Comparison of ENCODE assay signal across 5 worm cellular contexts in the genomic region with DNA sequence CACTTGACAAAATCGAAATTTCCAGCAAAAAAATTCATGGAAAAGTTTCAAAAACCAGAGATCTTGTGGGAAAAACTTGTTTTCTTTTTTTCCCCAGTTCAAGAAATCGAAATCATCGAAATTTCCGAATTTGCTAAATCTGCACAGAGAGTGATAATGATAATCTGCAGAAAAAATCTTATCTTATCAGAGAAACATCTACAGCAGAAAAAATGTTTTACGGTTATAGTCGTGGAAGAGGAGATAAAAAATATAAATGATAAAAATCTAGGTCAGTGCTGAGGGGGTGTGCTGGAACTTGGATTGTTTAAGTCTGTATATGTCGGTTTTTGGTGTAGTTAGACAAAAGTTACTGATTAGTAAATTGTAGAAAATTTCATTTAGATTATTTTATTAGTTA.
TF ChIP-seq lines count a peak whose summit lies in the region.

No protein-coding gene starts in this region.

TF ChIP-seq in whole organism, L1 larva, 84 proteins besides CTCF, POLR2A, EP300 and RAD21:
- TF ChIP-seq dsc-1 (tag; optimal IDR thresholded peaks at IDR 0.05; lab: Kevin White, UChicago) (no peak), mdl-1 (tag; optimal IDR thresholded peaks at IDR 0.05; lab: Kevin White, UChicago) (no peak), nhr-12 (tag; optimal IDR thresholded peaks at IDR 0.05; lab: Kevin White, UChicago) (no peak), nhr-76 (tag; optimal IDR thresholded peaks at IDR 0.05; lab: Kevin White, UChicago) (no peak), mef-2 (tag; optimal IDR thresholded peaks at IDR 0.05; lab: Kevin White, UChicago) (no peak), ets-5 (GFP tag; IDR thresholded peaks at IDR 0.05; lab: Robert Waterston, UW) (no peak), swsn-7 (tag; optimal IDR thresholded peaks at IDR 0.05; lab: Kevin White, UChicago) (no peak), elt-2 (tag; optimal IDR thresholded peaks at IDR 0.05; lab: Kevin White, UChicago) (peak; percentile 58), elt-3 (tag; optimal IDR thresholded peaks at IDR 0.05; lab: Kevin White, UChicago) (peak in 2 of 6 experiments; percentile 22 to 65), lsy-2 (tag; optimal IDR thresholded peaks at IDR 0.05; lab: Kevin White, UChicago) (no peak), sup-37 (GFP tag; optimal IDR thresholded peaks at IDR 0.05; lab: Kevin White, UChicago) (no peak), ztf-4 (tag; optimal IDR thresholded peaks at IDR 0.05; lab: Kevin White, UChicago) (no peak), mep-1 (tag; optimal IDR thresholded peaks at IDR 0.05; lab: Kevin White, UChicago) (no peak), blmp-1 (tag; optimal IDR thresholded peaks at IDR 0.05; lab: Kevin White, UChicago) (peak; percentile 38)

TF ChIP-seq in whole organism, L2 larva, 48 proteins besides CTCF, POLR2A, EP300 and RAD21:
- TF ChIP-seq fos-1 (tag; optimal IDR thresholded peaks at IDR 0.05; lab: Kevin White, UChicago) (peak; percentile 58), F13H6.1 (tag; optimal IDR thresholded peaks at IDR 0.05; lab: Kevin White, UChicago) (no peak), nhr-23 (tag; optimal IDR thresholded peaks at IDR 0.05; lab: Kevin White, UChicago) (no peak), ceh-82 (tag; optimal IDR thresholded peaks at IDR 0.05; lab: Kevin White, UChicago) (no peak)
TF ChIP-seq in whole organism, L2 larva: peak in this region for 1.

TF ChIP-seq in whole organism, L3 larva, 47 proteins besides CTCF, POLR2A, EP300 and RAD21:
- TF ChIP-seq nhr-28 (tag; optimal IDR thresholded peaks at IDR 0.05; lab: Kevin White, UChicago) (no peak), ztf-11 (tag; optimal IDR thresholded peaks at IDR 0.05; lab: Kevin White, UChicago) (no peak), skn-1 (tag; optimal IDR thresholded peaks at IDR 0.05; lab: Kevin White, UChicago) (no peak), elt-2 (tag; optimal IDR thresholded peaks at IDR 0.05; lab: Kevin White, UChicago) (peak; percentile 70), sea-2 (GFP tag; optimal IDR thresholded peaks at IDR 0.05; lab: Kevin White, UChicago) (no peak), fos-1 (tag; optimal IDR thresholded peaks at IDR 0.05; lab: Kevin White, UChicago) (no peak), tbx-2 (tag; optimal IDR thresholded peaks at IDR 0.05; lab: Kevin White, UChicago) (no peak), ama-1 (optimal IDR thresholded peaks at IDR 0.05; lab: Kevin White, UChicago) (no peak), elt-3 (tag; optimal IDR thresholded peaks at IDR 0.05; lab: Kevin White, UChicago) (peak in 2 of 3 experiments; percentile 57 to 87), nfya-1 (tag; optimal IDR thresholded peaks at IDR 0.05; lab: Kevin White, UChicago; ENCODE audit: insufficient read depth) (no peak), fkh-2 (tag; optimal IDR thresholded peaks at IDR 0.05; lab: Kevin White, UChicago) (no peak)
TF ChIP-seq in whole organism, L3 larva: peak in this region for 2.

TF ChIP-seq in whole organism, L4 larva, 104 proteins besides CTCF, POLR2A, EP300 and RAD21:
- TF ChIP-seq attf-4 (tag; optimal IDR thresholded peaks at IDR 0.05; lab: Kevin White, UChicago) (no peak), ama-1 (optimal IDR thresholded peaks at IDR 0.05; lab: Kevin White, UChicago) (no peak), nhr-76 (tag; optimal IDR thresholded peaks at IDR 0.05; lab: Kevin White, UChicago) (no peak), nhr-41 (GFP tag; IDR thresholded peaks at IDR 0.05; lab: Robert Waterston, UW) (no peak), dmd-6 (GFP tag; IDR thresholded peaks at IDR 0.05; lab: Robert Waterston, UW) (peak; percentile 9; the same call in 1 of the 2 replicates), ZK546.5 (tag; optimal IDR thresholded peaks at IDR 0.05; lab: Kevin White, UChicago) (no peak), zag-1 (tag; optimal IDR thresholded peaks at IDR 0.05; lab: Kevin White, UChicago) (no peak), nhr-28 (tag; optimal IDR thresholded peaks at IDR 0.05; lab: Kevin White, UChicago) (peak; percentile 19), unc-130 (GFP tag; optimal IDR thresholded peaks at IDR 0.05; lab: Kevin White, UChicago) (no peak), daf-16 (GFP tag; optimal IDR thresholded peaks at IDR 0.05; lab: Kevin White, UChicago) (no peak), daf-16 (tag; optimal IDR thresholded peaks at IDR 0.05; lab: Kevin White, UChicago) (peak; percentile 32), hlh-30 (tag; optimal IDR thresholded peaks at IDR 0.05; lab: Kevin White, UChicago; ENCODE audit: insufficient read depth) (no peak), ctbp-1 (GFP tag; IDR thresholded peaks at IDR 0.05; lab: Robert Waterston, UW) (no peak)
TF ChIP-seq in whole organism, L4 larva: peak in this region for 3.

TF ChIP-seq in whole organism, late embryonic, 69 proteins besides CTCF, POLR2A, EP300 and RAD21:
- TF ChIP-seq elt-2 (tag; optimal IDR thresholded peaks at IDR 0.05; lab: Kevin White, UChicago) (peak; percentile 83), ttx-3 (tag; optimal IDR thresholded peaks at IDR 0.05; lab: Kevin White, UChicago) (no peak)
